Worm (Caenorhabditis elegans): ENCODE results near the gene ceh-22.

Gene ceh-22

ce11 chrV:10722595-10722994 is 50.9 kb downstream of the ceh-22 start (continued):
- TF ChIP-seq mef-2 (tag; optimal IDR thresholded peaks at IDR 0.05) = no peak
- TF ChIP-seq pqm-1 (tag; optimal IDR thresholded peaks at IDR 0.05) = no peak
- no peak for TF ChIP-seq fos-1 (tag; optimal IDR thresholded peaks at IDR 0.05)
- peak in 1 of 6 experiments; percentile 47 for TF ChIP-seq elt-3 (tag; optimal IDR thresholded peaks at IDR 0.05)

ce11 chrV:10723181-10723580 is 51.5 kb downstream of the ceh-22 start:
- peak; percentile 57 for TF ChIP-seq nhr-71 (tag; optimal IDR thresholded peaks at IDR 0.05)
- no peak for TF ChIP-seq aly-2 (tag; optimal IDR thresholded peaks at IDR 0.05)
- TF ChIP-seq lin-14 (GFP tag; optimal IDR thresholded peaks at IDR 0.05) = peak; percentile 65
- no peak for TF ChIP-seq fos-1 (tag; optimal IDR thresholded peaks at IDR 0.05)
- TF ChIP-seq zag-1 (tag; optimal IDR thresholded peaks at IDR 0.05) = no peak
- peak; percentile 48 for TF ChIP-seq jun-1 (tag; optimal IDR thresholded peaks at IDR 0.05)
- TF ChIP-seq nhr-85 (tag) = peak; percentile 53
- peak; percentile 41 for TF ChIP-seq fkh-8 (tag; optimal IDR thresholded peaks at IDR 0.05)
- no peak for TF ChIP-seq ceh-90 (tag; optimal IDR thresholded peaks at IDR 0.05)
- no peak for TF ChIP-seq unc-62 (GFP tag; optimal IDR thresholded peaks at IDR 0.05)
- TF ChIP-seq mab-9 (GFP tag; IDR thresholded peaks at IDR 0.05) = no peak
- TF ChIP-seq lsy-2 (tag; optimal IDR thresholded peaks at IDR 0.05) = peak in 1 of 2 experiments; percentile 30
- TF ChIP-seq blmp-1 (tag; optimal IDR thresholded peaks at IDR 0.05) = peak; percentile 46
- TF ChIP-seq nhr-47 (tag; optimal IDR thresholded peaks at IDR 0.05) = peak; percentile 40
- no peak for TF ChIP-seq nhr-12 (tag; optimal IDR thresholded peaks at IDR 0.05)
- TF ChIP-seq zip-4 (GFP tag; optimal IDR thresholded peaks at IDR 0.05) = no peak
- no peak for TF ChIP-seq pqm-1 (tag; optimal IDR thresholded peaks at IDR 0.05)
- TF ChIP-seq rnt-1 (tag; optimal IDR thresholded peaks at IDR 0.05) = no peak
- TF ChIP-seq mep-1 (tag; optimal IDR thresholded peaks at IDR 0.05) = peak; percentile 4
- TF ChIP-seq unc-130 (tag; optimal IDR thresholded peaks at IDR 0.05) = no peak
- peak; percentile 1 to 11 for TF ChIP-seq lin-35 (GFP tag; optimal IDR thresholded peaks at IDR 0.05)
- peak in 1 of 2 experiments; percentile 58 for TF ChIP-seq mdl-1 (tag; optimal IDR thresholded peaks at IDR 0.05)
- TF ChIP-seq unc-30 (tag; optimal IDR thresholded peaks at IDR 0.05) = no peak
- no peak for TF ChIP-seq nhr-28 (tag; optimal IDR thresholded peaks at IDR 0.05)
- TF ChIP-seq pax-3 (tag; optimal IDR thresholded peaks at IDR 0.05) = peak; percentile 38
- peak; percentile 27 for TF ChIP-seq egl-13 (tag; optimal IDR thresholded peaks at IDR 0.05)
- TF ChIP-seq skn-1 (tag; optimal IDR thresholded peaks at IDR 0.05) = peak; percentile 51
- no peak for TF ChIP-seq ets-5 (GFP tag; IDR thresholded peaks at IDR 0.05)
- TF ChIP-seq unc-86 (tag; optimal IDR thresholded peaks at IDR 0.05) = peak; percentile 25
- TF ChIP-seq C34B4.2 (tag; optimal IDR thresholded peaks at IDR 0.05) = no peak
- TF ChIP-seq nhr-77 (tag; optimal IDR thresholded peaks at IDR 0.05) = peak; percentile 23

ce11 chrV:10723583-10723982 is 51.9 kb downstream of the ceh-22 start:
- TF ChIP-seq unc-130 (tag; optimal IDR thresholded peaks at IDR 0.05) (no peak), nhr-84 (tag; optimal IDR thresholded peaks at IDR 0.05) (no peak), efl-1 (optimal IDR thresholded peaks at IDR 0.05) (no peak), efl-1 (GFP tag; optimal IDR thresholded peaks at IDR 0.05 in 1 of 2) (peak in 1 of 2 experiments; percentile 49), nhr-77 (tag; optimal IDR thresholded peaks at IDR 0.05) (no peak), hlh-4 (tag; optimal IDR thresholded peaks at IDR 0.05) (peak; percentile 36), ztf-11 (tag; optimal IDR thresholded peaks at IDR 0.05) (no peak), mdl-1 (tag; optimal IDR thresholded peaks at IDR 0.05) (no peak), aha-1 (tag; optimal IDR thresholded peaks at IDR 0.05) (no peak), nhr-71 (tag; optimal IDR thresholded peaks at IDR 0.05) (peak; percentile 22), zip-4 (GFP tag; optimal IDR thresholded peaks at IDR 0.05) (no peak), nhr-12 (tag; optimal IDR thresholded peaks at IDR 0.05) (no peak)

ce11 chrV:10724472-10724871 is 52.8 kb downstream of the ceh-22 start:
- TF ChIP-seq zip-4 (GFP tag; optimal IDR thresholded peaks at IDR 0.05) (no peak), dsc-1 (tag; optimal IDR thresholded peaks at IDR 0.05) (no peak), isw-1 (GFP tag; IDR thresholded peaks at IDR 0.05) (no peak), efl-1 (optimal IDR thresholded peaks at IDR 0.05) (no peak), efl-1 (GFP tag; optimal IDR thresholded peaks at IDR 0.05 in 1 of 2) (no peak), snu-23 (GFP tag; optimal IDR thresholded peaks at IDR 0.05) (no peak), nhr-237 (tag; optimal IDR thresholded peaks at IDR 0.05) (no peak), dpl-1 (GFP tag; optimal IDR thresholded peaks at IDR 0.05) (no peak), skn-1 (tag; optimal IDR thresholded peaks at IDR 0.05) (no peak), hlh-17 (GFP tag; optimal IDR thresholded peaks at IDR 0.05; ENCODE audit: borderline replicate concordance) (no peak), ama-1 (optimal IDR thresholded peaks at IDR 0.05) (no peak), unc-86 (tag; optimal IDR thresholded peaks at IDR 0.05) (peak; percentile 17), mdl-1 (tag; optimal IDR thresholded peaks at IDR 0.05) (no peak), mef-2 (tag; optimal IDR thresholded peaks at IDR 0.05) (no peak), ceh-90 (tag; optimal IDR thresholded peaks at IDR 0.05) (no peak), nhr-28 (tag; optimal IDR thresholded peaks at IDR 0.05) (no peak), elt-2 (tag; optimal IDR thresholded peaks at IDR 0.05) (no peak), tbx-2 (tag; optimal IDR thresholded peaks at IDR 0.05) (peak; percentile 44), unc-62 (GFP tag; optimal IDR thresholded peaks at IDR 0.05) (no peak), lin-14 (GFP tag; optimal IDR thresholded peaks at IDR 0.05) (peak; percentile 25), nhr-71 (tag; optimal IDR thresholded peaks at IDR 0.05) (peak; percentile 12)
